Worm (Caenorhabditis elegans) whole organism, L3 larva: ENCODE measurements around the gene ZK402.1.

Source experiments
- R02D3.7 ChIP-seq: fragments of 150-350 bp; optimal IDR thresholded peaks from 2 replicates; lab custom pipeline; 2014; ENCODE audit warnings: missing biosample characterization, missing genetic modification characterization
- ZK546.5 ChIP-seq: sonication (generic microtip); optimal IDR thresholded peaks from 2 replicates; lab custom pipeline; 2017; ENCODE audit warnings: missing biosample characterization, missing genetic modification characterization
- aly-2 ChIP-seq: fragments of 150-350 bp; optimal IDR thresholded peaks from 2 replicates; lab custom pipeline; 2014; ENCODE audit warnings: missing biosample characterization, missing genetic modification characterization
- ama-1 ChIP-seq: fragments of 150-350 bp; optimal IDR thresholded peaks from 2 replicates; lab custom pipeline; 2018
- ceh-16 ChIP-seq: sonication (generic microtip); optimal IDR thresholded peaks from 2 replicates; lab custom pipeline; 2017; ENCODE audit warnings: missing biosample characterization, missing genetic modification characterization
- ceh-28 ChIP-seq: fragments of 150-350 bp; optimal IDR thresholded peaks from 2 replicates; lab custom pipeline; 2014; ENCODE audit warnings: missing biosample characterization, missing genetic modification reagents, missing genetic modification characterization
- ceh-82 ChIP-seq: fragments of 150-350 bp; optimal IDR thresholded peaks from 2 replicates; lab custom pipeline; 2014; ENCODE audit warnings: missing biosample characterization, missing genetic modification characterization
- ceh-9 ChIP-seq: sonication (generic microtip); optimal IDR thresholded peaks from 2 replicates; lab custom pipeline; 2018; ENCODE audit warnings: missing biosample characterization, missing genetic modification characterization
- daf-12 ChIP-seq: fragments of 150-350 bp; optimal IDR thresholded peaks from 2 replicates; lab custom pipeline; 2014; ENCODE audit warnings: missing biosample characterization, missing genetic modification reagents, missing genetic modification characterization
- egl-27 ChIP-seq: sonication (generic microtip); optimal IDR thresholded peaks from 4 replicates; lab custom pipeline; 2017; ENCODE audit warnings: missing biosample characterization, missing genetic modification reagents, missing genetic modification characterization
- egl-5 ChIP-seq: fragments of 150-350 bp; optimal IDR thresholded peaks from 2 replicates; lab custom pipeline; 2017; ENCODE audit warnings: missing biosample characterization, missing genetic modification reagents, missing genetic modification characterization, inconsistent platforms
- elt-1 ChIP-seq: fragments of 150-350 bp; optimal IDR thresholded peaks from 2 replicates; lab custom pipeline; 2014; ENCODE audit warnings: missing biosample characterization, missing genetic modification characterization
- elt-2 ChIP-seq: sonication (generic microtip); optimal IDR thresholded peaks from 2 replicates; lab custom pipeline; 2016; ENCODE audit warnings: missing genetic modification reagents, mild to moderate bottlenecking, missing genetic modification characterization, missing compliant biosample characterization
- elt-3 ChIP-seq, 3 experiments: fragments of 150-350 bp in 1 of 3; sonication (generic microtip) in 2 of 3; optimal IDR thresholded peaks; 2 replicates in 2 of 3; 4 replicates in 1 of 3; lab custom pipeline; 2014 to 2017; ENCODE audit warnings: missing biosample characterization in 3 of 3, missing genetic modification characterization in 3 of 3
- eor-1 ChIP-seq, 2 experiments: fragments of 150-350 bp; optimal IDR thresholded peaks; 2 replicates each; lab custom pipeline; 2014 to 2018; ENCODE audit warnings: missing biosample characterization in 2 of 2, missing genetic modification characterization in 2 of 2
- fkh-10 ChIP-seq: sonication (generic microtip); optimal IDR thresholded peaks from 2 replicates; lab custom pipeline; 2017; ENCODE audit warnings: missing biosample characterization, missing genetic modification reagents, missing genetic modification characterization
- fkh-2 ChIP-seq: fragments of 150-350 bp; optimal IDR thresholded peaks from 2 replicates; lab custom pipeline; 2014; ENCODE audit warnings: missing biosample characterization, missing genetic modification reagents, missing genetic modification characterization
- fos-1 ChIP-seq: fragments of 150-350 bp; optimal IDR thresholded peaks from 2 replicates; lab custom pipeline; 2014; ENCODE audit warnings: missing biosample characterization, missing genetic modification characterization
- hmg-11 ChIP-seq: sonication (generic microtip); optimal IDR thresholded peaks from 2 replicates; lab custom pipeline; 2016; ENCODE audit warnings: missing genetic modification characterization, missing compliant biosample characterization
- jun-1 ChIP-seq: fragments of 150-350 bp; optimal IDR thresholded peaks from 2 replicates; lab custom pipeline; 2014; ENCODE audit warnings: missing biosample characterization, missing genetic modification reagents, missing genetic modification characterization
- lin-15B ChIP-seq: fragments of 150-350 bp; optimal IDR thresholded peaks from 2 replicates; lab custom pipeline; 2014; ENCODE audit warnings: missing biosample characterization, missing genetic modification characterization
- lin-39 ChIP-seq: fragments of 150-350 bp; optimal IDR thresholded peaks from 2 replicates; lab custom pipeline; 2018; ENCODE audit warnings: missing biosample characterization, missing genetic modification reagents, missing genetic modification characterization
- lsy-12 ChIP-seq: sonication (generic microtip); optimal IDR thresholded peaks from 2 replicates; lab custom pipeline; 2016; ENCODE audit warnings: mild to moderate bottlenecking, missing genetic modification characterization, missing compliant biosample characterization
- mdl-1 ChIP-seq: fragments of 150-350 bp; optimal IDR thresholded peaks from 2 replicates; lab custom pipeline; 2014; ENCODE audit warnings: missing biosample characterization, missing genetic modification characterization
- mml-1 ChIP-seq: fragments of 150-350 bp; sonication (generic microtip); optimal IDR thresholded peaks from 3 replicates; lab custom pipeline; 2014; ENCODE audit warnings: missing biosample characterization, missing genetic modification characterization
- nfya-1 ChIP-seq: sonication (generic microtip); optimal IDR thresholded peaks from 2 replicates; lab custom pipeline; 2017; ENCODE audit warnings: missing genetic modification characterization, mild to moderate bottlenecking, missing compliant biosample characterization, antibody characterized with exemption, moderate library complexity; ENCODE audit not compliant: insufficient read depth
- nhr-11 ChIP-seq: fragments of 150-350 bp; optimal IDR thresholded peaks from 2 replicates; lab custom pipeline; 2014; ENCODE audit warnings: missing biosample characterization, missing genetic modification characterization
- nhr-12 ChIP-seq: fragments of 150-350 bp; optimal IDR thresholded peaks from 2 replicates; lab custom pipeline; 2014; ENCODE audit warnings: missing biosample characterization, missing genetic modification characterization
- nhr-23 ChIP-seq: fragments of 150-350 bp; optimal IDR thresholded peaks from 2 replicates; lab custom pipeline; 2014; ENCODE audit warnings: missing biosample characterization, missing genetic modification reagents, missing genetic modification characterization
- nhr-237 ChIP-seq: fragments of 150-350 bp; optimal IDR thresholded peaks from 2 replicates; lab custom pipeline; 2014; ENCODE audit warnings: missing biosample characterization, missing genetic modification characterization
- nhr-25 ChIP-seq: sonication (generic microtip); optimal IDR thresholded peaks from 2 replicates; lab custom pipeline; 2017; ENCODE audit warnings: missing biosample characterization, missing genetic modification characterization
- nhr-28 ChIP-seq: fragments of 150-350 bp; optimal IDR thresholded peaks from 2 replicates; lab custom pipeline; 2014; ENCODE audit warnings: missing biosample characterization, missing genetic modification characterization
- nhr-43 ChIP-seq: sonication (generic microtip); optimal IDR thresholded peaks from 2 replicates; lab custom pipeline; 2016; ENCODE audit warnings: mild to moderate bottlenecking, missing genetic modification characterization, missing compliant biosample characterization; ENCODE audit not compliant: poor library complexity, severe bottlenecking
- nhr-67 ChIP-seq: fragments of 150-350 bp; optimal IDR thresholded peaks from 2 replicates; lab custom pipeline; 2014; ENCODE audit warnings: missing biosample characterization, missing genetic modification characterization
- nhr-76 ChIP-seq: fragments of 150-350 bp; sonication (generic microtip); optimal IDR thresholded peaks from 5 replicates; lab custom pipeline; 2014; ENCODE audit warnings: missing biosample characterization, missing genetic modification characterization
- nhr-77 ChIP-seq: fragments of 150-350 bp; optimal IDR thresholded peaks from 2 replicates; lab custom pipeline; 2014; ENCODE audit warnings: missing biosample characterization, missing genetic modification characterization
- pha-4 ChIP-seq: fragments of 150-350 bp; optimal IDR thresholded peaks from 2 replicates; lab custom pipeline; 2014; ENCODE audit warnings: missing biosample characterization, missing genetic modification reagents, missing genetic modification characterization
- pqm-1 ChIP-seq: fragments of 150-350 bp; optimal IDR thresholded peaks from 2 replicates; lab custom pipeline; 2017; ENCODE audit warnings: missing biosample characterization, missing genetic modification characterization, inconsistent platforms
- sea-2 ChIP-seq: fragments of 150-350 bp; sonication (generic microtip); optimal IDR thresholded peaks from 4 replicates; lab custom pipeline; 2014; ENCODE audit warnings: missing biosample characterization, missing genetic modification reagents, missing genetic modification characterization
- skn-1 ChIP-seq: fragments of 150-350 bp; optimal IDR thresholded peaks from 2 replicates; lab custom pipeline; 2014; ENCODE audit warnings: missing biosample characterization, missing genetic modification characterization
- snpc-4 ChIP-seq: fragments of 150-350 bp; optimal IDR thresholded peaks from 2 replicates; lab custom pipeline; 2014; ENCODE audit warnings: missing biosample characterization, missing genetic modification characterization
- tbx-2 ChIP-seq: sonication (generic microtip); optimal IDR thresholded peaks from 2 replicates; lab custom pipeline; 2016; ENCODE audit warnings: mild to moderate bottlenecking, missing genetic modification characterization, missing compliant biosample characterization
- unc-39 ChIP-seq: sonication (generic microtip); optimal IDR thresholded peaks from 4 replicates; lab custom pipeline; 2017; ENCODE audit warnings: missing biosample characterization, missing genetic modification characterization
- unc-62 ChIP-seq: fragments of 150-350 bp; sonication (generic microtip); optimal IDR thresholded peaks from 4 replicates; lab custom pipeline; 2014; ENCODE audit warnings: missing biosample characterization, missing genetic modification reagents, missing genetic modification characterization
- zag-1 ChIP-seq: fragments of 150-350 bp; optimal IDR thresholded peaks from 2 replicates; lab custom pipeline; 2014; ENCODE audit warnings: missing biosample characterization, missing genetic modification characterization
- ztf-11 ChIP-seq: fragments of 150-350 bp; optimal IDR thresholded peaks from 2 replicates; lab custom pipeline; 2014; ENCODE audit warnings: missing biosample characterization, missing genetic modification characterization
- ztf-4 ChIP-seq: fragments of 150-350 bp; optimal IDR thresholded peaks from 2 replicates; lab custom pipeline; 2014; ENCODE audit warnings: missing biosample characterization, missing genetic modification characterization

ZK402.1 gene

DNA sequence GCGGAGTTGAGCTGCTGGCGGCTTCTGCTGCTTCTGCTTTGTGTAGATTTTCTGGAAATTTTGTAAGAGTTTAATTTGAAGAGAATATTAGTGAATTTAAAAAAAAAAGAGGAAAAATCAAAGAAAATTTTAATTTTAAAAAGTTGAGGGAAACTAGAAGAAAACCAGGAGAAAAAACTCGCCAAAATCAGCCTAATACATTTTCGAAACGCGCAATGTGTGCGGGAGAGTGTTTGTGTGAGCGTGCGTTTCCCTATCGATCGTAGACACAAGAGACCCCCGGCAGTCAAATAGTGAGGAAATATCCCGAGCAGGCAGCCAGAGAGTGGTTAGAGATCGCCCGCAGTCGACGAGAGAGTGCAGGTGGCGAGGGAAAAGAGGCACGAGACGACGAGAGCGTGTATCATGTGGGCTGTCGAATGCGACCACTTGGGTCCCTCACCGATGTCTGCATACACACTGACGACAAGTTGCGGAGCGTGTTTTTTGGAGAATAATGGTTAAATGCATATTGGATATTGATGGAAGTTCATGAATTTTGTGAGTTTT lies 42.6 kb downstream of the ZK402.1 start, which contains the start of gene zfp-3:
Gene zfp-3 (minus strand): TSS at position 51 of the 549 bp plus-strand sequence.
- TF ChIP-seq nhr-25, result peak; percentile 93
- TF ChIP-seq snpc-4 (tag; lab: Kevin White, UChicago), result peak; percentile 82
- peak; percentile 97 for TF ChIP-seq nfya-1 (tag; lab: Kevin White, UChicago)
- peak; percentile 71 for TF ChIP-seq nhr-11 (tag; lab: Kevin White, UChicago)
- TF ChIP-seq ceh-82, result peak; percentile 76
- TF ChIP-seq ceh-16 (tag; lab: Kevin White, UChicago), result no peak
- no peak for TF ChIP-seq ztf-4 (tag; lab: Kevin White, UChicago)
- peak; percentile 61 for TF ChIP-seq elt-1 (tag; lab: Kevin White, UChicago)
- TF ChIP-seq nhr-76 (tag; lab: Kevin White, UChicago), result no peak
- peak; percentile 87 for TF ChIP-seq tbx-2 (tag; lab: Kevin White, UChicago)
- peak; percentile 83 for TF ChIP-seq lsy-12 (tag; lab: Kevin White, UChicago)
- peak; percentile 91 for TF ChIP-seq mdl-1 (tag; lab: Kevin White, UChicago)
- no peak for TF ChIP-seq eor-1 (tag; optimal IDR thresholded peaks at IDR 0.05; lab: Kevin White, UChicago)
- TF ChIP-seq lin-39 (tag; lab: Kevin White, UChicago), result peak; percentile 97
- TF ChIP-seq hmg-11 (tag; lab: Kevin White, UChicago), result peak; percentile 99
- TF ChIP-seq egl-5, result peak; percentile 79
- peak; percentile 82 for TF ChIP-seq elt-2
- TF ChIP-seq ceh-9 (tag; lab: Kevin White, UChicago), result no peak
- no peak for TF ChIP-seq ztf-11 (tag; lab: Kevin White, UChicago)
- no peak for TF ChIP-seq unc-39 (tag; lab: Kevin White, UChicago)
- peak; percentile 86 for TF ChIP-seq nhr-43
- no peak for TF ChIP-seq nhr-67
- TF ChIP-seq ceh-28 (tag; lab: Kevin White, UChicago), result peak; percentile 95
- TF ChIP-seq fos-1, result peak; percentile 73
- peak; percentile 90 for TF ChIP-seq unc-62 (GFP tag; lab: Kevin White, UChicago)
- peak; percentile 77 for TF ChIP-seq nhr-77 (tag; lab: Kevin White, UChicago)
- TF ChIP-seq mml-1 (tag; lab: Kevin White, UChicago), result peak; percentile 17
- peak; percentile 62 for TF ChIP-seq ama-1 (lab: Kevin White, UChicago)
- TF ChIP-seq egl-27 (tag; lab: Kevin White, UChicago), result peak; percentile 89
- peak; percentile 98 for TF ChIP-seq jun-1
- TF ChIP-seq nhr-237 (tag; lab: Kevin White, UChicago), result no peak
- peak; percentile 14 for TF ChIP-seq ZK546.5 (tag; lab: Kevin White, UChicago)
- TF ChIP-seq sea-2 (GFP tag; lab: Kevin White, UChicago), result peak; percentile 78
- TF ChIP-seq nhr-28, result no peak
- peak in 1 of 3 experiments; percentile 20 for TF ChIP-seq elt-3 (tag; optimal IDR thresholded peaks at IDR 0.05; lab: Kevin White, UChicago)
- peak; percentile 81 for TF ChIP-seq pqm-1 (tag; lab: Kevin White, UChicago)
- TF ChIP-seq aly-2 (tag; lab: Kevin White, UChicago), result no peak
- TF ChIP-seq nhr-23 (tag; lab: Kevin White, UChicago), result peak; percentile 93
- peak; percentile 88 for TF ChIP-seq fkh-10
- no peak for TF ChIP-seq fkh-2 (tag; lab: Kevin White, UChicago)
- TF ChIP-seq zag-1 (tag; lab: Kevin White, UChicago), result no peak
- TF ChIP-seq pha-4 (tag; lab: Kevin White, UChicago), result peak; percentile 96
- peak; percentile 87 for TF ChIP-seq lin-15B (tag; lab: Kevin White, UChicago)
- peak; percentile 78 for TF ChIP-seq R02D3.7 (tag; lab: Kevin White, UChicago)
- TF ChIP-seq nhr-12, result no peak
- TF ChIP-seq skn-1 (tag; lab: Kevin White, UChicago), result peak; percentile 91
- no peak for TF ChIP-seq daf-12
